Worm (Caenorhabditis elegans) whole organism, mixed stage, embryonic: Measurements from ENCODE around the gene hmg-12.

Experiments used
- bed-3 ChIP-seq: fragments of 200-800 bp; sonication (Bioruptor generic); optimal IDR thresholded peaks from 3 replicates; lab custom pipeline; 2018; ENCODE audit warnings: mild to moderate bottlenecking, missing genetic modification characterization, moderate library complexity, missing compliant biosample characterization
- blmp-1 ChIP-seq: fragments of 150-350 bp; optimal IDR thresholded peaks from 2 replicates; lab custom pipeline; 2014; ENCODE audit warnings: missing biosample characterization, missing genetic modification characterization
- ceh-39 ChIP-seq: fragments of 150-350 bp; optimal IDR thresholded peaks from 2 replicates; lab custom pipeline; 2014; ENCODE audit warnings: missing biosample characterization, missing genetic modification characterization
- ces-1 ChIP-seq: fragments of 150-350 bp; optimal IDR thresholded peaks from 2 replicates; lab custom pipeline; 2014; ENCODE audit warnings: missing biosample characterization, missing genetic modification reagents, missing genetic modification characterization
- cnd-1 ChIP-seq: fragments of 200-800 bp; sonication (Bioruptor generic); optimal IDR thresholded peaks from 2 replicates; lab custom pipeline; 2018; ENCODE audit warnings: mild to moderate bottlenecking, missing genetic modification characterization, missing compliant biosample characterization
- elt-3 ChIP-seq: fragments of 150-350 bp; optimal IDR thresholded peaks from 2 replicates; lab custom pipeline; 2014; ENCODE audit warnings: missing biosample characterization, missing genetic modification characterization
- flh-1 ChIP-seq: fragments of 200-800 bp; sonication (Bioruptor generic); optimal IDR thresholded peaks from 2 replicates; lab custom pipeline; 2018; ENCODE audit warnings: mild to moderate bottlenecking, missing genetic modification characterization, moderate library complexity, missing compliant biosample characterization
- ham-2 ChIP-seq: fragments of 200-800 bp; sonication (Bioruptor generic); optimal IDR thresholded peaks from 2 replicates; lab custom pipeline; 2018; ENCODE audit warnings: mild to moderate bottlenecking, missing genetic modification characterization, missing compliant biosample characterization
- hlh-1 ChIP-seq: fragments of 150-350 bp; optimal IDR thresholded peaks from 2 replicates; lab custom pipeline; 2014; ENCODE audit warnings: missing biosample characterization, missing genetic modification reagents, missing genetic modification characterization
- lin-13 ChIP-seq: fragments of 150-350 bp; optimal IDR thresholded peaks from 2 replicates; lab custom pipeline; 2014; ENCODE audit warnings: missing biosample characterization, missing genetic modification characterization
- lin-32 ChIP-seq: fragments of 200-800 bp; sonication (Bioruptor generic); optimal IDR thresholded peaks from 2 replicates; lab custom pipeline; 2018; ENCODE audit warnings: mild to moderate bottlenecking, missing genetic modification characterization, missing compliant biosample characterization
- mab-5 ChIP-seq: fragments of 150-350 bp; optimal IDR thresholded peaks from 2 replicates; lab custom pipeline; 2014; ENCODE audit warnings: missing biosample characterization, missing genetic modification characterization
- mep-1 ChIP-seq: fragments of 150-350 bp; optimal IDR thresholded peaks from 2 replicates; lab custom pipeline; 2017; ENCODE audit warnings: missing biosample characterization, missing genetic modification reagents, missing genetic modification characterization, inconsistent platforms
- nhr-12 ChIP-seq: fragments of 150-350 bp; optimal IDR thresholded peaks from 2 replicates; lab custom pipeline; 2014; ENCODE audit warnings: missing biosample characterization, missing genetic modification characterization
- nhr-2 ChIP-seq: fragments of 150-350 bp; optimal IDR thresholded peaks from 2 replicates; lab custom pipeline; 2014; ENCODE audit warnings: missing biosample characterization, missing genetic modification characterization
- nhr-28 ChIP-seq: fragments of 150-350 bp; optimal IDR thresholded peaks from 2 replicates; lab custom pipeline; 2014; ENCODE audit warnings: missing biosample characterization, missing genetic modification characterization
- nhr-76 ChIP-seq: sonication (generic microtip); optimal IDR thresholded peaks from 2 replicates; lab custom pipeline; 2017; ENCODE audit warnings: missing biosample characterization, missing genetic modification characterization
- pha-4 ChIP-seq: fragments of 150-350 bp; optimal IDR thresholded peaks from 2 replicates; lab custom pipeline; 2018; ENCODE audit warnings: missing biosample characterization, missing genetic modification reagents, missing genetic modification characterization
- sem-2 ChIP-seq: fragments of 200-800 bp; sonication (Bioruptor generic); optimal IDR thresholded peaks from 2 replicates; lab custom pipeline; 2018; ENCODE audit warnings: mild to moderate bottlenecking, missing genetic modification characterization, missing compliant biosample characterization
- snpc-4 ChIP-seq: fragments of 150-350 bp; optimal IDR thresholded peaks from 2 replicates; lab custom pipeline; 2014; ENCODE audit warnings: missing biosample characterization, missing genetic modification characterization
- sptf-1 ChIP-seq: sonication (generic microtip); optimal IDR thresholded peaks from 2 replicates; lab custom pipeline; 2017; ENCODE audit warnings: mild to moderate bottlenecking, missing genetic modification characterization, moderate library complexity, missing compliant biosample characterization
- tbx-8 ChIP-seq: fragments of 200-800 bp; sonication (Bioruptor generic); optimal IDR thresholded peaks from 2 replicates; lab custom pipeline; 2018; ENCODE audit warnings: mild to moderate bottlenecking, missing genetic modification characterization, moderate library complexity, missing compliant biosample characterization
- unc-120 ChIP-seq: sonication (generic microtip); optimal IDR thresholded peaks from 2 replicates; lab custom pipeline; 2017; ENCODE audit warnings: missing genetic modification characterization, missing compliant biosample characterization; ENCODE audit not compliant: poor library complexity, severe bottlenecking
- unc-39 ChIP-seq: fragments of 150-350 bp; optimal IDR thresholded peaks from 2 replicates; lab custom pipeline; 2014; ENCODE audit warnings: missing biosample characterization, missing genetic modification characterization
- unc-62 ChIP-seq: fragments of 150-350 bp; optimal IDR thresholded peaks from 2 replicates; lab custom pipeline; 2014; ENCODE audit warnings: missing biosample characterization, missing genetic modification reagents, missing genetic modification characterization
- zip-8 ChIP-seq: fragments of 150-350 bp; optimal IDR thresholded peaks from 2 replicates; lab custom pipeline; 2014; ENCODE audit warnings: missing biosample characterization, missing genetic modification characterization
- ztf-11 ChIP-seq: fragments of 150-350 bp; optimal IDR thresholded peaks from 2 replicates; lab custom pipeline; 2014; ENCODE audit warnings: missing biosample characterization, missing genetic modification characterization

The hmg-12 gene

DNA sequence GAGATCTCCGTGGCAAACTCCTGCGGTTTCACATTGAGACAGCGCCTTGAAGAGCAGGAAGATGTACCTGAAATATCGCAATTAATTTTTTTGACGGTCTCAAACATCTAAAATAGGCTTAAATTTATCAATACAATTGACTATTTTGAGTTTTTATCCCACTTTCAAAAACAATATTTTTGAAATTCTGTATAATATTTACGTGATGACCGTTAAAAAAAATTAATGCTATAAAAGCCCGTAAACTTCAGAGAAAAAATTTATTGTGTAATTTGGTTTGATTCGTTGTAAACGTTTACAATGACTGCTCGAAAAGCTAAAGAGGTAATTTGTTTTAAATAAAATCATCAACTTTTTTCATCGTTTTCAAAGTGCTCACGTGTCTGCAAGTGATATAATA lies 2.0 kb upstream of the hmg-12 start, which contains the start of gene ZK930.7:
Gene ZK930.7, plus strand, starts transcription at position 301 of the 400 bp plus-strand sequence.
- TF ChIP-seq lin-13 (tag; lab: Kevin White, UChicago), result no peak
- TF ChIP-seq nhr-12 (tag; lab: Kevin White, UChicago), result no peak
- TF ChIP-seq sptf-1 (tag; lab: Kevin White, UChicago), result no peak
- no peak for TF ChIP-seq ham-2 (GFP tag; lab: Kevin White, UChicago)
- TF ChIP-seq unc-39, result no peak
- no peak for TF ChIP-seq mab-5 (tag; lab: Kevin White, UChicago)
- no peak for TF ChIP-seq nhr-76
- no peak for TF ChIP-seq ztf-11 (tag; lab: Kevin White, UChicago)

DNA sequence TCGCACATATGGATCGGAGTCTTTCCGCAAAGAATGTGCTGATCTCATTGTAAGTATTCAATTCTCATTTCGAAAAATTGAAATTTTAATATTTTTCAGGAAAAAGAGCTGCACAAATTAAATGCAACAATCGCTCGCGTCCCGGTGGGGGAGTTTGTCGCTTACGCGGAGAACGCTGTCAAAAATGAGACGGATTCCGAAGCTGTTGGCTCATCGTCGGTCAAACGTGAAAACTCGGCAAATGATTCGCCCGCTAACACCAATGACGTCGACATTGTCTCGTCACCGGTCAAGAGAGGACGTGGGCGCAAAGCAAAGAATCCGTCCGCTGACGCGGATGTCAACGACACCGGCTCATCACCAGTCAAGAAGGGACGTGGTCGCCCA lies 235 bp downstream of the hmg-12 start:
- TF ChIP-seq flh-1 (GFP tag; lab: Kevin White, UChicago) (no peak), ztf-11 (tag; lab: Kevin White, UChicago) (no peak), unc-39 (no peak), sptf-1 (tag; lab: Kevin White, UChicago) (no peak), nhr-2 (tag; lab: Kevin White, UChicago) (no peak), sem-2 (GFP tag; lab: Kevin White, UChicago) (no peak), lin-32 (GFP tag; lab: Kevin White, UChicago) (no peak), ces-1 (GFP tag; lab: Kevin White, UChicago) (no peak), blmp-1 (tag; lab: Kevin White, UChicago) (no peak), unc-120 (no peak), pha-4 (tag; lab: Kevin White, UChicago) (no peak), cnd-1 (no peak)

DNA sequence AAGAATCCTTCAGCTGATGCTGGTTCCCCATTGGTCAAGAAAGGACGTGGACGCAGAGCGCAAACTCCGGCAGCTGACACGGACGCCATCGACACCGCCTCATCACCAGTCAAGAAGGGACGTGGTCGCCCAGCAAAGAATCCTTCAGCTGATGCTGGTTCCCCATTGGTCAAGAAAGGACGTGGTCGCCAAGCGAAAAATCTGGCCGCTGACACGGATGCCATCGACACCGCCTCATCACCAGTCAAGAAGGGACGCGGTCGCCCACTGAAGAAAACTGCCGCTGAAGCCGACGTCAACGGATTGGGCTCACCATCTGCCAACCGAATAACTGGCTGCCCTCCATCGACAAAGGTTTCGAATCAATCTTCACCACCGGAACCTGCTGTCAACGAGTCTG lies 632 bp downstream of the hmg-12 start:
- TF ChIP-seq unc-120 (no peak), snpc-4 (tag; lab: Kevin White, UChicago) (no peak), unc-62 (GFP tag; lab: Kevin White, UChicago) (no peak), unc-39 (no peak), blmp-1 (tag; lab: Kevin White, UChicago) (no peak), cnd-1 (no peak), sptf-1 (tag; lab: Kevin White, UChicago) (no peak), elt-3 (tag; lab: Kevin White, UChicago) (no peak), mab-5 (tag; lab: Kevin White, UChicago) (no peak), bed-3 (GFP tag; lab: Kevin White, UChicago) (no peak), pha-4 (tag; lab: Kevin White, UChicago) (no peak), lin-13 (tag; lab: Kevin White, UChicago) (no peak)

DNA sequence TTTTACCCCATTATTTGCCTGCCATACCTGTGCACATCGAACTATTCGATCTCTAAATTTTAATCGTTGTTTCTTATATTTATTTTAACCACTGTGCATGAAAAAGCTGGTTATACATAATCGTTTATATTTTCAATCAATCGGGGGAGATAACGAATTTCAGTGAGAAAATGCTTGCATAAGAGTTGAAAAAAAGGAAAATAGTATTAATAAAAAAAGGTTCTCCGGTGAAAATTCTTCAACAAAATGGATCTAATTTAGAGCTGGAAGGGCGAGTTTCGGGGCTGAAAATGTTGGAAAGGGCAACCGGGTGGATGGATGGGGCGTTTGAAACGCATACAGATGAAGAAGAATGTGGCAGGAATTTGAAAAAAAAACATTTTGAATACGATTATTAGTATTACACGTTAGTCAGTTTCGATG lies 1.2 kb downstream of the hmg-12 start:
- TF ChIP-seq tbx-8 (GFP tag; lab: Kevin White, UChicago), result no peak
- no peak for TF ChIP-seq bed-3 (GFP tag; lab: Kevin White, UChicago)
- TF ChIP-seq, all 35 proteins: peak for 0

DNA sequence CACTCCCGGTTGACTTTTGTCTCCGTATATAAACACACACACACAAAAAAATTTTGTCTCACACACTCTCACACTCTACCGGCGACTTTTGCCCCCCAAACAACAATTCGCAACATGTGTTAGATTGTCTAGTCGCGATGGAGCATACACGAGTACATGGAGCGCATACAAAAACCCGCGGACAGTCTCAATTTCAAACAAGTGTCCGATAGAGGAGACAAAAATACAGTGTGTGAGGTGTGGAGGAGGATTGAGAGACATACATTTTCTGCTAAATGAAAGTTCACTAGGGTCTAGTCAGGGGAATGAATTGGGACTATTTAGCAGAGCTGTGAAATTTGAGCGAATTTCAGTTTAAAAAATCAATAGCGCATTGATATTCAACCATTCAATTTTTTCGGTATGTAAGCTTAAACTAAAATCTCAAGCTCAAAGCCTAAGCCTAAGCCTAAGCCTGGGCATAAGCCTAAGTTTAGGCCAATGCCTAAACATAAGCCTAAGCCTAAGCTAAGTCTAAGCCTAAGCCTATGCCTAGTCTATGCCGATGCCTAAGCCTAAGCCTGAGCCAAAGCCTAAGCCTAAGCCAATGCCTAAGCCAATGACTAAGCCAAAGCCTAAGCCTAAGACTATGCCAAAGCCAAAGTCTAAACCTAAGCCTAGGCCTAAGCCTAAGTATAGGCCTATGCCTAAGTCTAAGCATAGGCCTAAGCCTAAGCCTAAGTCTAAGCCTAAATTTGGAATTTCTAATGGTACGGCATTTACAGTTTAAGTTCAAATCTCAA lies 6.6 kb downstream of the hmg-12 start:
- TF ChIP-seq mab-5 (tag; lab: Kevin White, UChicago) (no peak), nhr-2 (tag; lab: Kevin White, UChicago) (no peak), zip-8 (tag; lab: Kevin White, UChicago) (no peak), ceh-39 (tag; lab: Kevin White, UChicago) (no peak), sptf-1 (tag; lab: Kevin White, UChicago) (no peak), blmp-1 (tag; lab: Kevin White, UChicago) (no peak), hlh-1 (no peak), lin-13 (tag; lab: Kevin White, UChicago) (no peak), nhr-28 (tag; lab: Kevin White, UChicago) (no peak), mep-1 (tag; lab: Kevin White, UChicago) (no peak), unc-39 (no peak), ham-2 (GFP tag; lab: Kevin White, UChicago) (no peak), snpc-4 (tag; lab: Kevin White, UChicago) (no peak)

DNA sequence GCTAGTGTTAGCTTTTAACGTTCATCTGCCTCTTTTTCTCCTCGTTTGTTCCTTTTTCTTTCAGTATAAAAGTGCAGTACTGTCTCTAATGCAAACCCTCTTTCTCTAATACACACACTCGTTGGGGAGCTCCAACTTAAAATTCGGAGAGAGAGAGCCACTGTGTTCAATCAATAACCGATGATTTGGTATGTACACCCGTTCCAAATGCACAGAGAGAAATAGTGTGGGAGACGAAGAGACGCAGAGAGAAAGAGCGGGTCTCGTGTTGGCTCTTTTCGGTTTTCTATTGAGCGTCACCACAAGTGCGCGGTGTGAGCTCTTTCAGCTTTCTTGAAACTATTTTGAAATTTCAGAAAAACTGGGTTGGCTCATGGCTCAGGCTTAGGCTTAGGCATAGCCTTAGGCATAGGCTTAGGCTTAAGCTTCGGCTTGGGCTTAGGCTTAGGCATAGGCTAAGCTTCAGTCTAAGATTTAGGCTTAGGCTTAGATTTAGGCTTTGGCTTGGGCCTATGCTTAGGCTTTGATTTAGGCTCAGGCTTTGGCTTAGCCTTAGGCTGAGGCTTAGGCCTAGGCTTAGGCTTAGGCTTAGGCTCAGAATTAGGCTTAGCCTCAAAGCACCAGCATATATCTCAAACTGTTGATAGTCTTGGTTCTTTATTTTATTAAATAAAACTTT lies 7.4 kb downstream of the hmg-12 start:
- TF ChIP-seq ham-2 (GFP tag; lab: Kevin White, UChicago) (peak; percentile 20), mep-1 (tag; lab: Kevin White, UChicago) (no peak)
- TF ChIP-seq, all 35 proteins: peak for 1
